Fruit fly (Drosophila melanogaster): Measurements from ENCODE around the gene Past1.

Gene Past1

DNA sequence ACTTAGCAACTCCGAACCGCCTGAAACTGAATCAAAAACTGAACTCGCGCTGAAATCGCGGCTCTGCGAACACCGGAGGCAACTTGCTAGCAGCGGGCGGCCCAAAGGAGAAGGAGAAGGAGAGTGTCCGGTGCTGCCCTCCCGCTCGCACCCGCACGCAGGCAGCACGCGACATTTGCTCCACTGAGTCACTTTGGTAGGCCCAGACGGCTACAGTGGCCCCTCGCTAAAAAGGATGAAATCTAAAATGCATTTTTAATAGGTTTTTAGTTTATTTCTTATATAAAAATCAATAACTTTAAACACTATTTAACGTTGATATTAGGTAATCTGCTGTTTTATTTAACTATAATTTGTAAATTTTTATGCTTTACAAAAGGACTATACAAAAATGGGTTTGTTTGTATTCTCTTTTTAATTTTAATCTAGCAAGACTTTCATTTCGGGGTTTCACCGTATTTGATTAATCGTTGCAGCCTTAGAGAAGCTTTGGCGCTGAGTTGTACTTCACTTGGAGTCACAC is 25.3 kb downstream of the Past1 start, which contains the start of gene Men (continued):
- TF ChIP-seq H2.0 (GFP tag; IDR thresholded peaks at IDR 0.05) = no peak
- no peak for TF ChIP-seq ac (GFP tag; optimal IDR thresholded peaks at IDR 0.05)
- TF ChIP-seq Dref (GFP tag; IDR thresholded peaks at IDR 0.05) = no peak
- TF ChIP-seq CG17328 (GFP tag; IDR thresholded peaks at IDR 0.05) = no peak
- peak; percentile 57 for TF ChIP-seq CG32767 (GFP tag; IDR thresholded peaks at IDR 0.05)
- TF ChIP-seq cg (GFP tag; optimal IDR thresholded peaks at IDR 0.05) = no peak
- no peak for TF ChIP-seq CG30431 (GFP tag; optimal IDR thresholded peaks at IDR 0.05)
- TF ChIP-seq Neu2 (GFP tag; optimal IDR thresholded peaks at IDR 0.05; ENCODE audit: borderline replicate concordance) = no peak
- TF ChIP-seq gcm2 (GFP tag; optimal IDR thresholded peaks at IDR 0.05) = no peak
- no peak for TF ChIP-seq pros (GFP tag; optimal IDR thresholded peaks at IDR 0.05)
- no peak for TF ChIP-seq dan (GFP tag; IDR thresholded peaks at IDR 0.05)
- TF ChIP-seq slbo (GFP tag; IDR thresholded peaks at IDR 0.05) = peak; percentile 63
- no peak for TF ChIP-seq yki (optimal IDR thresholded peaks at IDR 0.05)
- peak; percentile 82 for TF ChIP-seq CG15269 (tag; optimal IDR thresholded peaks at IDR 0.05)
- peak; percentile 62 for TF ChIP-seq Dek (tag; optimal IDR thresholded peaks at IDR 0.05)
- no peak for TF ChIP-seq pfk (GFP tag; optimal IDR thresholded peaks at IDR 0.05)
- no peak for TF ChIP-seq CG7987 (GFP tag; optimal IDR thresholded peaks at IDR 0.05)
- TF ChIP-seq CG6254 (GFP tag; optimal IDR thresholded peaks at IDR 0.05) = no peak
- peak in 1 of 2 experiments; percentile 88 for TF ChIP-seq Hr51 (GFP tag; optimal IDR thresholded peaks at IDR 0.05)
- TF ChIP-seq CG16813 (GFP tag; IDR thresholded peaks at IDR 0.05; ENCODE audit: partially characterized antibody) = no peak
- no peak for TF ChIP-seq Scr (GFP tag; IDR thresholded peaks at IDR 0.05; ENCODE audit: partially characterized antibody)
- no peak for TF ChIP-seq Mes4 (GFP tag; optimal IDR thresholded peaks at IDR 0.05)
- TF ChIP-seq CG11398 (GFP tag; optimal IDR thresholded peaks at IDR 0.05) = no peak
- TF ChIP-seq CG17361 (GFP tag; IDR thresholded peaks at IDR 0.05) = peak; percentile 81
- TF ChIP-seq dati (GFP tag; IDR thresholded peaks at IDR 0.05) = peak; percentile 49; the same call in 1 of the 2 replicates
- TF ChIP-seq CG4707 (GFP tag; optimal IDR thresholded peaks at IDR 0.05) = no peak
- TF ChIP-seq HLH54F (GFP tag; optimal IDR thresholded peaks at IDR 0.05) = no peak
- peak; percentile 59; the same call in 1 of the 2 replicates for TF ChIP-seq CG14014 (GFP tag; IDR thresholded peaks at IDR 0.05)
- TF ChIP-seq Dad (GFP tag; optimal IDR thresholded peaks at IDR 0.05) = no peak
- peak; percentile 71 for TF ChIP-seq Med (GFP tag)
- no peak for TF ChIP-seq stwl (tag; optimal IDR thresholded peaks at IDR 0.05)
- TF ChIP-seq CG9215 (GFP tag; IDR thresholded peaks at IDR 0.05) = peak; percentile 52
- peak; percentile 65 for TF ChIP-seq Ada2b (GFP tag; IDR thresholded peaks at IDR 0.05)
- TF ChIP-seq NK7.1 (GFP tag; optimal IDR thresholded peaks at IDR 0.05) = no peak
- TF ChIP-seq fd96Cb (tag; optimal IDR thresholded peaks at IDR 0.05) = peak; percentile 65
- TF ChIP-seq crol (GFP tag; IDR thresholded peaks at IDR 0.05) = no peak
- TF ChIP-seq jing (GFP tag; optimal IDR thresholded peaks at IDR 0.05) = no peak
- peak; percentile 16 for TF ChIP-seq Vsx1 (GFP tag; optimal IDR thresholded peaks at IDR 0.05)
- TF ChIP-seq CG8281 (tag; optimal IDR thresholded peaks at IDR 0.05) = peak; percentile 2
- no peak for TF ChIP-seq CG12219 (GFP tag; optimal IDR thresholded peaks at IDR 0.05)
- TF ChIP-seq dysf (GFP tag; IDR thresholded peaks at IDR 0.05) = peak; percentile 80
- no peak for TF ChIP-seq Hmx (GFP tag; optimal IDR thresholded peaks at IDR 0.05)
- peak; percentile 49 for TF ChIP-seq ssp (GFP tag; IDR thresholded peaks at IDR 0.05)
- peak; percentile 66 for TF ChIP-seq HLH3B (GFP tag; IDR thresholded peaks at IDR 0.05)
- TF ChIP-seq Six4 (GFP tag; optimal IDR thresholded peaks at IDR 0.05) = peak; percentile 13
- TF ChIP-seq nmo (GFP tag; optimal IDR thresholded peaks at IDR 0.05) = peak; percentile 75

Data from whole organism, embryonic.